Worm (Caenorhabditis elegans) whole organism, L4 larva: ENCODE results near the gene H03E18.1.

Experiments
- D1046.2 ChIP-seq: fragments of 200-800 bp; sonication (Bioruptor generic); IDR thresholded peaks from 2 replicates; pipeline ENCODE4 v1.3.6; 2022; ENCODE audit warnings: missing genetic modification characterization, missing compliant biosample characterization
- R02D3.7 ChIP-seq: fragments of 150-350 bp; sonication (generic microtip); optimal IDR thresholded peaks from 3 replicates; lab custom pipeline; 2014; ENCODE audit warnings: missing biosample characterization, missing genetic modification characterization
- Y105C5A.15 ChIP-seq: fragments of 200-800 bp; sonication (Bioruptor generic); IDR thresholded peaks from 2 replicates; pipeline ENCODE4 v1.3.6; 2022; ENCODE audit warnings: missing genetic modification characterization, missing compliant biosample characterization
- ZK337.2 ChIP-seq: fragments of 200-800 bp; sonication (Bioruptor generic); IDR thresholded peaks from 2 replicates; pipeline ENCODE4 v1.3.6; 2022; ENCODE audit warnings: missing genetic modification reagents, missing genetic modification characterization, missing compliant biosample characterization
- aha-1 ChIP-seq: fragments of 150-350 bp; peaks from one replicate; lab custom pipeline; 2014; ENCODE audit warnings: missing biosample characterization, missing genetic modification characterization
- aly-2 ChIP-seq: sonication (generic microtip); optimal IDR thresholded peaks from 2 replicates; lab custom pipeline; 2018; ENCODE audit warnings: missing biosample characterization, missing genetic modification characterization
- arid-1 ChIP-seq: fragments of 200-800 bp; sonication (Bioruptor generic); conservative IDR thresholded peaks from 2 replicates; pipeline ENCODE4 v1.3.6; 2022; ENCODE audit warnings: missing genetic modification reagents, missing genetic modification characterization, missing compliant biosample characterization
- attf-4 ChIP-seq: sonication (generic microtip); optimal IDR thresholded peaks from 3 replicates; lab custom pipeline; 2017; ENCODE audit warnings: missing biosample characterization, missing genetic modification characterization
- ceh-28 ChIP-seq: fragments of 150-350 bp; optimal IDR thresholded peaks from 2 replicates; lab custom pipeline; 2014; ENCODE audit warnings: missing biosample characterization, missing genetic modification reagents, missing genetic modification characterization
- ceh-62 ChIP-seq: sonication (generic microtip); optimal IDR thresholded peaks from 2 replicates; lab custom pipeline; 2017; ENCODE audit warnings: missing biosample characterization, missing genetic modification characterization
- ceh-82 ChIP-seq: sonication (generic microtip); optimal IDR thresholded peaks from 2 replicates; lab custom pipeline; 2017; ENCODE audit warnings: missing biosample characterization, missing genetic modification characterization
- ces-1 ChIP-seq: fragments of 150-350 bp; sonication (generic microtip); optimal IDR thresholded peaks from 4 replicates; lab custom pipeline; 2014; ENCODE audit warnings: missing biosample characterization, missing genetic modification reagents, missing genetic modification characterization
- daf-16 ChIP-seq, 3 experiments: sonication (generic microtip); optimal IDR thresholded peaks; 2 replicates each; lab custom pipeline; 2016 to 2017; ENCODE audit warnings: missing genetic modification characterization in 3 of 3, missing genetic modification reagents in 3 of 3, mild to moderate bottlenecking in 2 of 3, missing compliant biosample characterization in 2 of 3, missing biosample characterization in 1 of 3, moderate library complexity in 1 of 3
- daf-8 ChIP-seq: fragments of 200-800 bp; sonication (Bioruptor generic); IDR thresholded peaks from 2 replicates; pipeline ENCODE4 v1.3.6; 2022; ENCODE audit warnings: missing genetic modification characterization, missing compliant biosample characterization
- dmd-6 ChIP-seq: fragments of 200-800 bp; sonication (Bioruptor generic); IDR thresholded peaks from 2 replicates; pipeline ENCODE4 v1.3.6; 2022; ENCODE audit warnings: missing genetic modification reagents, missing genetic modification characterization, missing compliant biosample characterization
- dmd-8 ChIP-seq: fragments of 200-800 bp; sonication (Bioruptor generic); IDR thresholded peaks from 2 replicates; pipeline ENCODE4 v1.3.6; 2022; ENCODE audit warnings: missing genetic modification characterization, missing compliant biosample characterization
- egl-27 ChIP-seq: sonication (generic microtip); optimal IDR thresholded peaks from 3 replicates; lab custom pipeline; 2017; ENCODE audit warnings: missing biosample characterization, missing genetic modification reagents, missing genetic modification characterization
- hlh-11 ChIP-seq: fragments of 200-800 bp; sonication (Bioruptor generic); optimal IDR thresholded peaks from 2 replicates; lab custom pipeline; 2018; ENCODE audit warnings: mild to moderate bottlenecking, missing genetic modification characterization, missing compliant biosample characterization
- hlh-30 ChIP-seq: sonication (generic microtip); optimal IDR thresholded peaks from 2 replicates; lab custom pipeline; 2017; ENCODE audit warnings: antibody characterized with exemption, mild to moderate bottlenecking, missing genetic modification characterization, missing compliant biosample characterization; ENCODE audit not compliant: insufficient read depth
- lin-1 ChIP-seq: fragments of 200-800 bp; sonication (Bioruptor generic); IDR thresholded peaks from 2 replicates; pipeline ENCODE4 v1.3.6; 2022; ENCODE audit warnings: missing genetic modification reagents, missing genetic modification characterization, missing compliant biosample characterization
- lin-15B ChIP-seq: fragments of 150-350 bp; sonication (generic microtip); optimal IDR thresholded peaks from 3 replicates; lab custom pipeline; 2014; ENCODE audit warnings: missing biosample characterization, missing genetic modification characterization
- lin-29 ChIP-seq: fragments of 200-800 bp; sonication (Bioruptor generic); IDR thresholded peaks from 2 replicates; pipeline ENCODE4 v1.3.6; 2022; ENCODE audit warnings: missing genetic modification reagents, missing genetic modification characterization, missing compliant biosample characterization
- lin-38 ChIP-seq: fragments of 200-800 bp; sonication (Bioruptor generic); IDR thresholded peaks from 2 replicates; pipeline ENCODE4 v1.3.6; 2022; ENCODE audit warnings: missing genetic modification reagents, missing genetic modification characterization, missing compliant biosample characterization
- mdl-1 ChIP-seq, 2 experiments: fragments of 150-350 bp in 1 of 2; sonication (generic microtip) in 1 of 2; optimal IDR thresholded peaks; 2 replicates each; lab custom pipeline; 2014 to 2017; ENCODE audit warnings: missing biosample characterization in 2 of 2, missing genetic modification characterization in 2 of 2
- mep-1 ChIP-seq: fragments of 150-350 bp; sonication (generic microtip); optimal IDR thresholded peaks from 3 replicates; lab custom pipeline; 2014; ENCODE audit warnings: missing biosample characterization, missing genetic modification characterization
- nhr-11 ChIP-seq: fragments of 150-350 bp; optimal IDR thresholded peaks from 2 replicates; lab custom pipeline; 2014; ENCODE audit warnings: missing biosample characterization, missing genetic modification characterization
- nhr-111 ChIP-seq: fragments of 200-800 bp; sonication (Bioruptor generic); optimal IDR thresholded peaks from 2 replicates; lab custom pipeline; 2018; ENCODE audit warnings: mild to moderate bottlenecking, missing genetic modification characterization, missing compliant biosample characterization
- nhr-28 ChIP-seq: fragments of 150-350 bp; optimal IDR thresholded peaks from 2 replicates; lab custom pipeline; 2014; ENCODE audit warnings: missing biosample characterization, missing genetic modification characterization
- nhr-41 ChIP-seq: fragments of 200-800 bp; sonication (Bioruptor generic); IDR thresholded peaks from 2 replicates; pipeline ENCODE4 v1.3.6; 2022; ENCODE audit warnings: missing genetic modification reagents, missing genetic modification characterization, missing compliant biosample characterization
- nhr-77 ChIP-seq: fragments of 150-350 bp; optimal IDR thresholded peaks from 2 replicates; lab custom pipeline; 2014; ENCODE audit warnings: missing biosample characterization, missing genetic modification characterization
- pha-4 ChIP-seq, 2 experiments: fragments of 150-350 bp in 1 of 2; fragments of 200-800 bp in 1 of 2; sonication (Bioruptor generic) in 1 of 2; IDR thresholded peaks in 1 of 2; optimal IDR thresholded peaks in 1 of 2; 2 replicates each; pipeline versions ENCODE4 v1.3.6 to Lab custom; 2014 to 2022; ENCODE audit warnings: missing genetic modification characterization in 2 of 2, missing genetic modification reagents in 2 of 2, missing biosample characterization in 1 of 2, missing compliant biosample characterization in 1 of 2
- php-3 ChIP-seq: fragments of 200-800 bp; sonication (Bioruptor generic); IDR thresholded peaks from 2 replicates; pipeline ENCODE4 v1.3.6; 2022; ENCODE audit warnings: missing genetic modification reagents, missing genetic modification characterization, missing compliant biosample characterization
- pqm-1 ChIP-seq: sonication (generic microtip); optimal IDR thresholded peaks from 2 replicates; lab custom pipeline; 2017; ENCODE audit warnings: missing biosample characterization, missing genetic modification characterization
- sdz-12 ChIP-seq: fragments of 200-800 bp; sonication (Bioruptor generic); optimal IDR thresholded peaks from 2 replicates; lab custom pipeline; 2018; ENCODE audit warnings: mild to moderate bottlenecking, missing genetic modification characterization, missing compliant biosample characterization
- snpc-4 ChIP-seq: fragments of 150-350 bp; optimal IDR thresholded peaks from 2 replicates; lab custom pipeline; 2014; ENCODE audit warnings: missing biosample characterization, missing genetic modification characterization
- zag-1 ChIP-seq: fragments of 150-350 bp; optimal IDR thresholded peaks from 2 replicates; lab custom pipeline; 2014; ENCODE audit warnings: missing biosample characterization, missing genetic modification characterization
- zfp-2 ChIP-seq: sonication (generic microtip); optimal IDR thresholded peaks from 2 replicates; lab custom pipeline; 2016; ENCODE audit warnings: mild to moderate bottlenecking, missing genetic modification characterization, missing compliant biosample characterization

The H03E18.1 gene

ce11 chrX:8499721-8500120, 8.0 kb upstream of the H03E18.1 start, which contains the start of gene grd-14:
TSS of gene grd-14 (plus strand) at chrX:8500021.
- TF ChIP-seq aly-2 (tag; lab: Kevin White, UChicago): no peak
- TF ChIP-seq aha-1 (tag; lab: Kevin White, UChicago): peak; percentile 13

- no peak for TF ChIP-seq nhr-11 (tag; lab: Kevin White, UChicago)
- no peak for TF ChIP-seq lin-1 (GFP tag; lab: Robert Waterston, UW)
- no peak for TF ChIP-seq ceh-62 (tag; lab: Kevin White, UChicago)
- no peak for TF ChIP-seq pha-4 (GFP tag; IDR thresholded peaks at IDR 0.05; lab: Robert Waterston, UW)
- TF ChIP-seq pha-4 (tag; optimal IDR thresholded peaks at IDR 0.05; lab: Kevin White, UChicago): no peak
- TF ChIP-seq egl-27 (tag; lab: Kevin White, UChicago): no peak
- no peak for TF ChIP-seq nhr-41
- TF ChIP-seq snpc-4 (tag; lab: Kevin White, UChicago): no peak
- TF ChIP-seq hlh-30 (tag; lab: Kevin White, UChicago): no peak
- TF ChIP-seq daf-16 (GFP tag; optimal IDR thresholded peaks at IDR 0.05; lab: Kevin White, UChicago): no peak
- no peak for TF ChIP-seq daf-16 (tag; optimal IDR thresholded peaks at IDR 0.05; lab: Kevin White, UChicago)
- TF ChIP-seq attf-4 (tag; lab: Kevin White, UChicago): no peak
- no peak for TF ChIP-seq R02D3.7 (tag; lab: Kevin White, UChicago)
- no peak for TF ChIP-seq Y105C5A.15
- TF ChIP-seq ceh-28: no peak
- no peak for TF ChIP-seq php-3 (GFP tag; lab: Robert Waterston, UW)
- no peak for TF ChIP-seq ceh-82 (tag; lab: Kevin White, UChicago)
- TF ChIP-seq daf-8 (GFP tag; lab: Robert Waterston, UW): no peak
- TF ChIP-seq nhr-28 (tag; lab: Kevin White, UChicago): no peak
These were observed 6.8 kb upstream of the H03E18.1 start, which contains the start of gene grd-4 for ce11 chrX:8500922-8501321. TSS of gene grd-4 (plus strand) at chrX:8501222.

DNA sequence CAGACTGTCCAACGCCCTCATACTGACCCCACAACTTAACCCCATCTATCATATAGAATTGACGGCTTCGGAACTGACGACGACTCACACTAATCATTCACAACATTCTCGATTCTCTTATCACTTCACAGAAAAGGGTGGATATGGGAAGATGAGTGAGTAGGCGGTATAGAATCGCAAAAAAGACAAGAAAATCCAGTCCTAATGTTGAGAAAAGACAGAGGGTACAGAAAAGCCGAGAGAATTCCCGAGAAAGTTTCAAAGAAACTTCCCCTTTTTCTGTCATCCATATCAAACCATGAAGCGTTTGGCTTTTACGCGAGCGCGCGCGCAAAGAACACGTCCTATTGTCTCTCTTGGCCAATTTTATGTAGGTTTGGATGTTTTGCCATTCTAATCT, 3.5 kb upstream of the H03E18.1 start:
- peak in 1 of 2 experiments; percentile 28 for TF ChIP-seq mdl-1 (tag; optimal IDR thresholded peaks at IDR 0.05; lab: Kevin White, UChicago)
- no peak for TF ChIP-seq ZK337.2
- no peak for TF ChIP-seq D1046.2 (GFP tag; lab: Robert Waterston, UW)
- peak; percentile 28 for TF ChIP-seq hlh-11
- TF ChIP-seq aha-1 (tag; lab: Kevin White, UChicago): peak; percentile 56
- no peak for TF ChIP-seq zfp-2 (tag; lab: Kevin White, UChicago)
- TF ChIP-seq lin-29 (GFP tag; lab: Robert Waterston, UW): no peak

ce11 chrX:8507053-8507452, 623 bp upstream of the H03E18.1 start:
- TF ChIP-seq dmd-8 (GFP tag; lab: Robert Waterston, UW) (no peak), mep-1 (tag; lab: Kevin White, UChicago) (no peak), pha-4 (GFP tag; IDR thresholded peaks at IDR 0.05; lab: Robert Waterston, UW) (no peak), pha-4 (tag; optimal IDR thresholded peaks at IDR 0.05; lab: Kevin White, UChicago) (no peak), lin-38 (no peak), egl-27 (tag; lab: Kevin White, UChicago) (no peak), zag-1 (tag; lab: Kevin White, UChicago) (no peak), ces-1 (no peak), pqm-1 (tag; lab: Kevin White, UChicago) (no peak), ceh-62 (tag; lab: Kevin White, UChicago) (no peak), nhr-77 (no peak), arid-1 (GFP tag; lab: Robert Waterston, UW) (no peak), lin-15B (tag; lab: Kevin White, UChicago) (no peak), nhr-111 (GFP tag; lab: Kevin White, UChicago) (no peak), dmd-6 (GFP tag; lab: Robert Waterston, UW) (no peak), sdz-12 (no peak)
